Fruit fly (Drosophila melanogaster) whole organism, embryonic: Measurements from ENCODE around the gene Bug22.
A peak's percentile ranks its signal among the peaks of the same experiment; 100 is the strongest.

Experiments used
- Antp ChIP-seq: fragments of 200-800 bp; sonication (Bioruptor generic); optimal IDR thresholded peaks from 3 replicates; lab custom pipeline; 2016; ENCODE audit warnings: missing biosample characterization, missing genetic modification characterization
- CG10366 ChIP-seq: fragments of 200-800 bp; sonication (Bioruptor generic); IDR thresholded peaks from 2 replicates; pipeline ENCODE4 v1.3.6; 2022; ENCODE audit warnings: missing biosample characterization, missing genetic modification characterization
- CG10979 ChIP-seq: fragments of 200-800 bp; sonication (Bioruptor generic); optimal IDR thresholded peaks from 2 replicates; lab custom pipeline; 2018; ENCODE audit warnings: missing biosample characterization, mild to moderate bottlenecking, missing genetic modification characterization, moderate library complexity
- CG12071 ChIP-seq: fragments of 200-800 bp; sonication (Bioruptor generic); optimal IDR thresholded peaks from 3 replicates; lab custom pipeline; 2018; ENCODE audit warnings: missing biosample characterization, mild to moderate bottlenecking, missing genetic modification characterization
- CG12104 ChIP-seq: fragments of 200-800 bp; sonication (Bioruptor generic); optimal IDR thresholded peaks from 3 replicates; lab custom pipeline; 2016; ENCODE audit warnings: missing biosample characterization, missing genetic modification characterization
- CG12155 ChIP-seq: fragments of 200-800 bp; sonication (Bioruptor generic); optimal IDR thresholded peaks from 3 replicates; lab custom pipeline; 2016; ENCODE audit warnings: missing biosample characterization, missing genetic modification characterization
- CG13775 ChIP-seq: fragments of 200-800 bp; sonication (Bioruptor generic); optimal IDR thresholded peaks from 3 replicates; lab custom pipeline; 2017; ENCODE audit warnings: missing biosample characterization, mild to moderate bottlenecking, missing genetic modification characterization
- CG14965 ChIP-seq: fragments of 200-800 bp; sonication (Bioruptor generic); optimal IDR thresholded peaks from 2 replicates; lab custom pipeline; 2016; ENCODE audit warnings: missing biosample characterization, missing genetic modification characterization, borderline replicate concordance
- CG1529 ChIP-seq: fragments of 200-800 bp; sonication (Bioruptor generic); optimal IDR thresholded peaks from 3 replicates; lab custom pipeline; 2018; ENCODE audit warnings: missing biosample characterization, missing genetic modification characterization
- CG18619 ChIP-seq: fragments of 200-800 bp; sonication (Bioruptor generic); optimal IDR thresholded peaks from 3 replicates; lab custom pipeline; 2017; ENCODE audit warnings: missing biosample characterization, mild to moderate bottlenecking, missing genetic modification characterization
- CG2120 ChIP-seq: fragments of 200-800 bp; sonication (Bioruptor generic); optimal IDR thresholded peaks from 3 replicates; lab custom pipeline; 2016; ENCODE audit warnings: missing biosample characterization, missing genetic modification characterization
- CG34422 ChIP-seq: fragments of 200-800 bp; sonication (Bioruptor generic); IDR thresholded peaks from 3 replicates; pipeline ENCODE4 v1.3.6; 2022; ENCODE audit warnings: missing biosample characterization, missing genetic modification characterization
- CG5180 ChIP-seq: fragments of 200-800 bp; sonication (Bioruptor generic); optimal IDR thresholded peaks from 3 replicates; lab custom pipeline; 2017; ENCODE audit warnings: missing biosample characterization, missing genetic modification characterization, mild to moderate bottlenecking, moderate library complexity, missing genetic modification reagents
- CG5953 ChIP-seq: fragments of 200-800 bp; sonication (Bioruptor generic); IDR thresholded peaks from 2 replicates; pipeline ENCODE4 v1.3.6; 2022; ENCODE audit warnings: missing biosample characterization, missing genetic modification characterization
- CG7786 ChIP-seq: fragments of 200-800 bp; sonication (Bioruptor generic); optimal IDR thresholded peaks from 2 replicates; lab custom pipeline; 2016; ENCODE audit warnings: missing biosample characterization, missing genetic modification characterization
- CG8089 ChIP-seq: fragments of 200-800 bp; sonication (Bioruptor generic); optimal IDR thresholded peaks from 3 replicates; lab custom pipeline; 2016; ENCODE audit warnings: missing biosample characterization, missing genetic modification characterization
- CG8290 ChIP-seq, 3 experiments: fragments of 200-800 bp; sonication (Bioruptor generic); optimal IDR thresholded peaks; 2 replicates each; lab custom pipeline; 2016 to 2019; ENCODE audit warnings: missing biosample characterization in 3 of 3, missing genetic modification characterization in 3 of 3, mild to moderate bottlenecking in 2 of 3, moderate library complexity in 1 of 3
- CG8388 ChIP-seq: fragments of 200-800 bp; sonication (Bioruptor generic); optimal IDR thresholded peaks from 2 replicates; lab custom pipeline; 2019; ENCODE audit warnings: missing biosample characterization, mild to moderate bottlenecking, missing genetic modification characterization, moderate library complexity
- CG8924 ChIP-seq: fragments of 200-800 bp; optimal IDR thresholded peaks from 3 replicates; lab custom pipeline; 2019; ENCODE audit warnings: missing biosample characterization, mild to moderate bottlenecking, missing genetic modification characterization, moderate library complexity
- CG9727 ChIP-seq: fragments of 200-800 bp; sonication (Bioruptor generic); optimal IDR thresholded peaks from 3 replicates; lab custom pipeline; 2017; ENCODE audit warnings: missing biosample characterization, mild to moderate bottlenecking, missing genetic modification characterization
- CHES-1-like ChIP-seq: fragments of 200-800 bp; sonication (Bioruptor generic); optimal IDR thresholded peaks from 2 replicates; lab custom pipeline; 2016; ENCODE audit warnings: missing biosample characterization, missing genetic modification characterization
- D19B ChIP-seq: fragments of 200-800 bp; sonication (Bioruptor generic); optimal IDR thresholded peaks from 2 replicates; lab custom pipeline; 2017; ENCODE audit warnings: missing biosample characterization, mild to moderate bottlenecking, missing genetic modification characterization
- Eip74EF ChIP-seq, 2 experiments: fragments of 200-800 bp in 1 of 2; fragments of >200 bp in 1 of 2; sonication (Bioruptor generic) in 1 of 2; optimal IDR thresholded peaks; 2 replicates each; lab custom pipeline; 2017 to 2019; ENCODE audit warnings: missing biosample characterization in 2 of 2, missing genetic modification characterization in 2 of 2, mild to moderate bottlenecking in 1 of 2, moderate library complexity in 1 of 2
- MBD-R2 ChIP-seq: fragments of 200-800 bp; sonication (Bioruptor generic); IDR thresholded peaks from 2 replicates; pipeline ENCODE4 v1.3.6; 2022; ENCODE audit warnings: missing biosample characterization, missing genetic modification characterization
- Meics ChIP-seq: fragments of 200-800 bp; sonication (Bioruptor generic); optimal IDR thresholded peaks from 2 replicates; lab custom pipeline; 2017; ENCODE audit warnings: missing biosample characterization, mild to moderate bottlenecking, missing genetic modification characterization
- Oaz ChIP-seq: fragments of 200-800 bp; sonication (Bioruptor generic); IDR thresholded peaks from 2 replicates; pipeline ENCODE4 v1.3.6; 2022; ENCODE audit warnings: missing biosample characterization, missing genetic modification characterization
- Pdp1 ChIP-seq, 2 experiments: fragments of 200-800 bp; sonication (Bioruptor generic); optimal IDR thresholded peaks; 3 replicates each; lab custom pipeline; 2016; ENCODE audit warnings: missing biosample characterization in 2 of 2, missing genetic modification characterization in 2 of 2, mild to moderate bottlenecking in 1 of 2, moderate library complexity in 1 of 2
- Six4 ChIP-seq: fragments of 200-800 bp; sonication (Bioruptor generic); optimal IDR thresholded peaks from 2 replicates; lab custom pipeline; 2016; ENCODE audit warnings: missing biosample characterization, missing genetic modification characterization
- Sox102F ChIP-seq: fragments of 200-800 bp; sonication (Bioruptor generic); optimal IDR thresholded peaks from 2 replicates; lab custom pipeline; 2018; ENCODE audit warnings: missing biosample characterization, mild to moderate bottlenecking, missing genetic modification characterization, moderate library complexity
- Xbp1 ChIP-seq: fragments of 200-800 bp; sonication (Bioruptor generic); optimal IDR thresholded peaks from 3 replicates; lab custom pipeline; 2016; ENCODE audit warnings: missing biosample characterization, mild to moderate bottlenecking, missing genetic modification characterization
- amos ChIP-seq: fragments of 200-800 bp; sonication (Bioruptor generic); IDR thresholded peaks from 2 replicates; pipeline ENCODE4 v1.3.6; 2022; ENCODE audit warnings: missing biosample characterization, missing genetic modification characterization; ENCODE audit not compliant: partially characterized antibody
- ara ChIP-seq: fragments of 200-800 bp; sonication (Bioruptor generic); IDR thresholded peaks from 2 replicates; pipeline ENCODE4 v1.3.6; 2022; ENCODE audit warnings: missing biosample characterization, missing genetic modification characterization
- ase ChIP-seq: fragments of 200-800 bp; sonication (Bioruptor generic); IDR thresholded peaks from 3 replicates; pipeline ENCODE4 v1.3.6; 2022; ENCODE audit warnings: missing biosample characterization, missing genetic modification characterization
- bbx ChIP-seq: fragments of 200-800 bp; sonication (Bioruptor generic); IDR thresholded peaks from 2 replicates; pipeline ENCODE4 v1.3.6; 2022; ENCODE audit warnings: missing biosample characterization, missing genetic modification characterization; ENCODE audit not compliant: partially characterized antibody
- bcd ChIP-seq: fragments of 200-800 bp; sonication (Bioruptor generic); optimal IDR thresholded peaks from 2 replicates; lab custom pipeline; 2017; ENCODE audit warnings: missing biosample characterization, mild to moderate bottlenecking, missing genetic modification characterization
- caup ChIP-seq: fragments of 200-800 bp; sonication (Bioruptor generic); optimal IDR thresholded peaks from 3 replicates; lab custom pipeline; 2017; ENCODE audit warnings: missing biosample characterization, mild to moderate bottlenecking, missing genetic modification characterization, moderate library complexity; ENCODE audit not compliant: severe bottlenecking
- chif ChIP-seq, 2 experiments: fragments of 200-800 bp; sonication (Bioruptor generic); optimal IDR thresholded peaks; 3 replicates each; lab custom pipeline; 2016; ENCODE audit warnings: missing biosample characterization in 2 of 2, missing genetic modification characterization in 2 of 2
- dysf ChIP-seq: fragments of 200-800 bp; sonication (Bioruptor generic); IDR thresholded peaks from 3 replicates; pipeline ENCODE4 v1.3.6; 2022; ENCODE audit warnings: missing biosample characterization, missing genetic modification characterization
- ewg ChIP-seq: fragments of 200-800 bp; sonication (Bioruptor generic); optimal IDR thresholded peaks from 3 replicates; lab custom pipeline; 2017; ENCODE audit warnings: mild to moderate bottlenecking, missing biosample characterization, missing genetic modification reagents, missing genetic modification characterization
- fd102C ChIP-seq: fragments of 200-800 bp; sonication (Bioruptor generic); optimal IDR thresholded peaks from 2 replicates; lab custom pipeline; 2018; ENCODE audit warnings: missing biosample characterization, mild to moderate bottlenecking, missing genetic modification characterization, moderate library complexity
- inv ChIP-seq: fragments of 200-800 bp; sonication (Bioruptor generic); IDR thresholded peaks from 2 replicates; pipeline ENCODE4 v1.3.6; 2022; ENCODE audit warnings: missing biosample characterization, missing genetic modification characterization; ENCODE audit not compliant: partially characterized antibody
- nerfin-1 ChIP-seq: fragments of 200-800 bp; sonication (Bioruptor generic); optimal IDR thresholded peaks from 3 replicates; lab custom pipeline; 2019; ENCODE audit warnings: missing biosample characterization, mild to moderate bottlenecking, missing genetic modification characterization, moderate library complexity
- sens ChIP-seq: fragments of 200-800 bp; sonication (Bioruptor generic); peaks from one replicate; lab custom pipeline; 2016; ENCODE audit warnings: missing biosample characterization, missing genetic modification characterization
- slp2 ChIP-seq: fragments of 200-800 bp; sonication (Bioruptor generic); optimal IDR thresholded peaks from 2 replicates; lab custom pipeline; 2016; ENCODE audit warnings: missing biosample characterization, missing genetic modification characterization
- stc ChIP-seq: fragments of 200-800 bp; sonication (Bioruptor generic); IDR thresholded peaks from 2 replicates; pipeline ENCODE4 v1.3.6; 2022; ENCODE audit warnings: missing biosample characterization, missing genetic modification characterization
- tna ChIP-seq: fragments of 200-800 bp; sonication (Bioruptor generic); IDR thresholded peaks from 2 replicates; pipeline ENCODE4 v1.3.6; 2022; ENCODE audit warnings: missing biosample characterization, missing genetic modification characterization; ENCODE audit not compliant: partially characterized antibody
- trem ChIP-seq: fragments of 200-800 bp; optimal IDR thresholded peaks from 3 replicates; lab custom pipeline; 2019; ENCODE audit warnings: missing biosample characterization, mild to moderate bottlenecking, missing genetic modification characterization, moderate library complexity
- twi ChIP-seq: fragments of 200-800 bp; optimal IDR thresholded peaks from 2 replicates; lab custom pipeline; 2019; ENCODE audit warnings: missing biosample characterization, mild to moderate bottlenecking, missing genetic modification characterization, moderate library complexity
- zfh1 ChIP-seq: fragments of 200-800 bp; sonication (Bioruptor generic); IDR thresholded peaks from 3 replicates; pipeline ENCODE4 v1.3.6; 2022; ENCODE audit warnings: missing biosample characterization, missing genetic modification characterization

Bug22 gene

DNA sequence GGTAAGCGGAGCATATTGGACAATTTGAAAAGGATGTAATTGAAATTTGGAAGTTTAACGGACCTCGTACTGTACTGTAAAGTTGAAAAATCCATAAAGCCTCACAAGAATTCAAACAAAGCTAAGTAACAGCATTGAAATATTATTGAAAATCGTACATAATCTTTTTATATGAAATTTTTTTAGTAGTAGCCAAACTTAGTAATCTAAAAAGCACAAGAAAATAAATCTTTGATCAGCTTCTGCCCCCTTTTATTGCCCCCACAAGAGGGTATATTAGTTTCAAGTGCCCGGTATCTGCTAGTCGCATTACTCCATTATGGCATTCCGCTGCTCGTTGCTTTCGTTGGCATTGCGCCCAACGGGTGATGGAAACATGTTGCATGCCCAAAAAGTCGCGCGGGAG lies 36.1 kb upstream of the Bug22 start (continued):
- no peak for TF ChIP-seq caup (GFP tag; lab: Kevin White, UChicago)
- TF ChIP-seq CG10979 (tag; lab: Kevin White, UChicago) = peak; percentile 80
- TF ChIP-seq MBD-R2 (GFP tag; lab: Robert Waterston, UW) = no peak
- TF ChIP-seq CG34422 (GFP tag; lab: Robert Waterston, UW) = 0 out of 3 replicates have a peak, but pooled peaks have one; percentile 27
- peak; percentile 37 for TF ChIP-seq trem (tag; lab: Kevin White, UChicago)
- TF ChIP-seq CHES-1-like (GFP tag; lab: Kevin White, UChicago) = no peak
- peak; percentile 55 for TF ChIP-seq ewg (GFP tag; lab: Kevin White, UChicago)
- no peak for TF ChIP-seq amos (GFP tag; lab: Robert Waterston, UW)
- peak; percentile 63; the same call in 1 of the 2 replicates for TF ChIP-seq ara (GFP tag; lab: Robert Waterston, UW)
- TF ChIP-seq Oaz (GFP tag; lab: Robert Waterston, UW) = peak; percentile 31; the same call in 1 of the 2 replicates
- TF ChIP-seq CG5180 = peak; percentile 82
- peak; percentile 37 for TF ChIP-seq slp2
- peak; percentile 93 for TF ChIP-seq sens (GFP tag; lab: Kevin White, UChicago)
- no peak for TF ChIP-seq CG5953 (GFP tag; lab: Robert Waterston, UW)
- TF ChIP-seq zfh1 (GFP tag; lab: Robert Waterston, UW) = peak; percentile 59; the same call in 2 of the 3 replicates
- peak; percentile 62 for TF ChIP-seq CG13775 (GFP tag; lab: Kevin White, UChicago)
- peak; percentile 78 for TF ChIP-seq bcd
- peak; percentile 46 for TF ChIP-seq Antp (GFP tag; lab: Kevin White, UChicago)
- peak; percentile 57 for TF ChIP-seq CG12104 (GFP tag; lab: Kevin White, UChicago)
- peak; percentile 65 for TF ChIP-seq CG8388 (GFP tag; lab: Kevin White, UChicago)
- peak; percentile 49 for TF ChIP-seq CG18619
- TF ChIP-seq CG9727 = peak; percentile 72
- TF ChIP-seq tna (GFP tag; lab: Robert Waterston, UW) = no peak
- TF ChIP-seq CG8924 = peak; percentile 62
- peak; percentile 76 for TF ChIP-seq dysf (GFP tag; lab: Robert Waterston, UW)
- TF ChIP-seq CG10366 = peak; percentile 32; the same call in 1 of the 2 replicates
- TF ChIP-seq CG1529 = peak; percentile 67
- TF ChIP-seq Six4 (GFP tag; lab: Kevin White, UChicago) = peak; percentile 60
- TF ChIP-seq ase (GFP tag; lab: Robert Waterston, UW) = no peak
- TF ChIP-seq chif (GFP tag; optimal IDR thresholded peaks at IDR 0.05; lab: Kevin White, UChicago) = peak; percentile 37 to 59
- TF ChIP-seq Eip74EF (GFP tag; optimal IDR thresholded peaks at IDR 0.05; lab: Kevin White, UChicago) = peak in 1 of 2 experiments; percentile 65
- TF ChIP-seq Xbp1 (GFP tag; lab: Kevin White, UChicago) = peak; percentile 60
- TF ChIP-seq fd102C = no peak
- TF ChIP-seq Sox102F = peak; percentile 66
- TF ChIP-seq D19B = peak; percentile 84
- peak; percentile 37 to 48 for TF ChIP-seq Pdp1 (GFP tag; optimal IDR thresholded peaks at IDR 0.05; lab: Kevin White, UChicago)
- TF ChIP-seq CG12071 = peak; percentile 35
- TF ChIP-seq Meics (GFP tag; lab: Kevin White, UChicago) = peak; percentile 51
- peak; percentile 27 for TF ChIP-seq CG2120 (GFP tag; lab: Kevin White, UChicago)
- peak; percentile 14 for TF ChIP-seq CG12155 (GFP tag; lab: Kevin White, UChicago)
- TF ChIP-seq twi (tag; lab: Kevin White, UChicago) = peak; percentile 17
- peak; percentile 29 for TF ChIP-seq CG14965 (GFP tag; lab: Kevin White, UChicago)
- peak; percentile 22 for TF ChIP-seq CG8089 (GFP tag; lab: Kevin White, UChicago)
- no peak; the same call in none of the 2 replicates for TF ChIP-seq stc
- no peak for TF ChIP-seq bbx
- TF ChIP-seq inv (GFP tag; lab: Robert Waterston, UW) = no peak
- peak; percentile 50 for TF ChIP-seq nerfin-1
- TF ChIP-seq CG7786 (GFP tag; lab: Kevin White, UChicago) = peak; percentile 28
- no peak for TF ChIP-seq CG8290 (GFP tag; optimal IDR thresholded peaks at IDR 0.05; lab: Kevin White, UChicago)
- no peak for TF ChIP-seq CG8290 (tag; optimal IDR thresholded peaks at IDR 0.05; lab: Kevin White, UChicago)
